Worm (Caenorhabditis elegans) whole organism, L4/young adult: ENCODE measurements around the gene glb-21.

Source experiments
- W03F9.2 ChIP-seq: fragments of 150-350 bp; optimal IDR thresholded peaks from 2 replicates; lab custom pipeline; 2014; ENCODE audit warnings: missing biosample characterization, missing genetic modification characterization
- dao-5 ChIP-seq: sonication (generic microtip); optimal IDR thresholded peaks from 2 replicates; lab custom pipeline; 2016; ENCODE audit warnings: missing genotype, missing genetic modification characterization, moderate library complexity, missing compliant biosample characterization
- him-1 ChIP-seq: sonication (generic microtip); optimal IDR thresholded peaks from 2 replicates; lab custom pipeline; 2016; ENCODE audit warnings: missing genotype, missing genetic modification reagents, missing genetic modification characterization, missing compliant biosample characterization

The glb-21 gene

DNA sequence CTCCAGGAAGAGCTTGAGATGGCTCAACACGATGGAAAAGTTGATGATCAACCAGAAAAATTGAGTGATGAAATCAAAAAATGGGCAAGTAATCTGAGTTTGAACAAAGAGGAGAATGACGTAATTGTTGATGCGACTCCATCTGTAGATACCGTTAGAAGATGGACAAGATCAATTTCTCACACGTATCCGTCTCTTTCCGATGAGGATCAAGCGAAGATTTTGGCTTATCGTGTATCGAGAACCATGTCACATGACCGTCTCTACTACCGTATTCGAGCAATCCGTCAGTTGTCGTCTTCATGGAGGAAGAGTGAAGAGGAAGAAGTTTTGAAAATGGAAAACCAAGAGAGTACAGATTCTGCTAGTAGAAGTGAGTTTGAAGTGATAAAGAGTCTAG is 6.5 kb upstream of the glb-21 start:
- no peak for TF ChIP-seq dao-5 (tag; lab: Kevin White, UChicago)
- no peak for TF ChIP-seq him-1 (tag; lab: Kevin White, UChicago)
- TF ChIP-seq W03F9.2 (tag; lab: Kevin White, UChicago) = no peak

DNA sequence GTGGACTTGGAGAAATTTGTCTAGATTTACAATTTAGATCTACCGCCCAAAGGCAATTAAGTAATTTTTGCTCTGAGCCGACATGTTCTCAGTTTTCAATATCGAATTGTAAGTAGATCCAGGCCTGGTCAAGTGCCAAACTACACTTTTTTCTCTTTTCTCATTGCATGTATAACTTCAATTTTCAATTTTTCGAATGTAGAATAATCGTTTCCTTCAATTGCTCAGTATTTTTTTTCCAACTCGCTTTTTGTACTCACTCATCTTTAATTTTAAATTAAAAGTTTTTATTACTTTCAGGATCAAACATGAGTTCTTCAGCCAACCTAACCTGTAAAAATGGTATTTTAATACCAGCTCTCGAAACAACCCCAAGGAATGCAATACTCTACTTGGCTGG is 4.8 kb upstream of the glb-21 start, which contains the start of gene ncx-3:
Gene ncx-3, plus strand, starts transcription at position 301 of the 400 bp plus-strand sequence.
- TF ChIP-seq W03F9.2 (tag; lab: Kevin White, UChicago) (no peak), him-1 (tag; lab: Kevin White, UChicago) (no peak), dao-5 (tag; lab: Kevin White, UChicago) (no peak)

DNA sequence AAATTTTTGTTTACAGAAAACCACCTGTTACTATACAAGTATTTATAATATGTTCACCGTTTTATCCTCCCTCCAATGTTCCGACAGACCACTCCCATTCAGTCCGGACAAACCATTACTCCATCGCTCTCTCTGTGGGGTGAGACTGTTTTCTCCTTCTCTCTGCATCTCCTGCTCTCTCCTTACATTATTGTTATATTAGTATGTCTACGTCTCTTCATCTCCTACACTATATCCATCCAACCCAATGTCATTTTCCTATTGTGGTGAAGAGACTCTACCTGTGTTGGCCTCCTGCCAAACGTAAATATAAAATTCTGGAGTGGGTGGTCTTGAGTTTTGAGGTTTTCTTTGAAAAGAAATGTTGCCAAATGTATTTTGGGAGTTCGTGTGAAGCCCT is 3.0 kb upstream of the glb-21 start:
- no peak for TF ChIP-seq W03F9.2 (tag; lab: Kevin White, UChicago)
- no peak for TF ChIP-seq him-1 (tag; lab: Kevin White, UChicago)
- no peak for TF ChIP-seq dao-5 (tag; lab: Kevin White, UChicago)

DNA sequence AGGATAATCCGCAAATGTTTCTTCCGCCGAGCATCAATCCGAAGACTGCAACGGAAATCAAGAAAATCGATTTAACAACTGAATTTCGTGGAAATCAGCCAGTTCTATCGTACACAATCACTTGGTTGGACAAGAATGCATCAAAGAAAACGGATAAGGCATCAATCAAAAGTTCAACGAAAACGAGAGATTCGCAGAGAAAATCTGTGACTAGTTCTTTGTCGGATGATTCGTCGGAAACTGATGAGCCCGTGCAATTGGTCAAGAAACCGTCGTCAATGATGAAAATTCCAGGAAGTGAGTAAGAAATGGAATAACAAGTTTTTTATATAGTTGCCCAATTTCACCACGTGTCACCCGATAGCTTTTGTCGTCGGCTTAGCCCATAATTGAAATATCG is 5.5 kb downstream of the glb-21 start, which contains the start of gene R102.6:
Gene R102.6, minus strand, starts transcription at position 101 of the 400 bp plus-strand sequence.
- no peak for TF ChIP-seq him-1 (tag; lab: Kevin White, UChicago)
- no peak for TF ChIP-seq W03F9.2 (tag; lab: Kevin White, UChicago)
- TF ChIP-seq dao-5 (tag; lab: Kevin White, UChicago) = no peak

DNA sequence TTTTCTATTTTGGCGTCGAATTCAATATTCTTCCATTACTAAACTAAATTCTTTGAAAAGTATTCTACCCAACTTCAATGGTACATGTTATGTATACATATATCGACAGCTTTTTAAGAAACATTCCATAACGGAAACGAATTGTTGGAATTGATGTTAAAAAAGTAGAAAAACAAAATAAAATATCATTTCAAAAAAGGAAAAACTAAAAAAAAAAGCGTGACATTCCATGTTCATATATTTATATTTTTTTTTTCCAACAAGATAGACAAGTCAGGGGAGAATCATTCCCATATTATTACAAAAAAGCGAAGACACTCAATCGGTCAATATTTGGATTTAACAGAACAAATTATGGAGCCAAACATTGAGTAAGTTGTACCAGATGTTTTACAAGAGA is 6.4 kb downstream of the glb-21 start, which contains the start of gene R102.10:
Gene R102.10, plus strand, starts transcription at position 301 of the 400 bp plus-strand sequence.
- no peak for TF ChIP-seq dao-5 (tag; lab: Kevin White, UChicago)

DNA sequence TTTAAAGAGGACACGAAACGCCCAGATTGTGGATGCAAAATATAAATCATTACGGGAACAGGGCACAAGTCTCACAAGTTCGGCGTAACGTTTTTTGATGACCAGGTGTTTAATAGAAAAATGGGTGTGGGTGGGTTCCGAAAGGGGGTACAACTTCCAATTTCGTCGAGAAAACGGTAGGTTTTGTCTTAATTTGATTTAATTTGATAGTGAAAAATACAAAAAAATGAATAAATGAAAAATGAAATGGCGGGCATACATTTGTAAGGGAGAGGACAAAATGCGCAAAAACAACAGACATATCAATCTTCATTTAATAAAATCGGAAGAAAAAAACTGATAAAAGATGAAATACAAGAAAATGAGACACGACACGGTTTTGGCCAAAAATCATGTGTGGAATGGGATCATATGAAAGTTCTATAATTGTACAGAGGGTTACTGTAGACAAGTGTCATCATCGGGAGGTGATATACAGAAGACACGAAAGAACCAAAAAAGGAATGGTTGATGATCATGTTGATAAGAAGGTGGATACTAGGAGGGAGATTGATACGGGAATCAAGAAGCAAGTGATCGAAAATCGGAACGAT is 9.6 kb downstream of the glb-21 start:
- TF ChIP-seq W03F9.2 (tag; lab: Kevin White, UChicago) (no peak), dao-5 (tag; lab: Kevin White, UChicago) (no peak), him-1 (tag; lab: Kevin White, UChicago) (no peak)

DNA sequence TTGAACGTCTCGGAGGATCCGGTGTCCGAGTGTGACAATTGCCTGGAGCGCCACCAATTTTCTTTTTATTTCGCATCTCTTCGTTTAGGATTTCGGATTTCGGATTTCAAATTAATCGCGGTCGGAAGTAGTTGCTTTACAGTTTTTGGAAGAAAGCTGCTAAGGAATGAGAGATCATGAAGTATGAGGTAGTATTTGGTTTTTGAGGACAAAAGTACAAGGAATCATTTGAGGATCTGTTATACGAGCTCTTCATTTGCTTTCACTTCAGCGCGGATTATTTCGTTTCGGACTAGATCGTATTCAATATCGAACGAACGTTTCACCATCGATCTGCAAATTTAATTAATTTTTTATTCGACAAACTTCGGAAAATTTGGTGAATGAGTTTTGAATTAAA is 11.9 kb downstream of the glb-21 start, which contains the start of gene R102.11:
Gene R102.11, minus strand, starts transcription at position 101 of the 400 bp plus-strand sequence.
- TF ChIP-seq dao-5 (tag; lab: Kevin White, UChicago) (no peak), him-1 (tag; lab: Kevin White, UChicago) (no peak), W03F9.2 (tag; lab: Kevin White, UChicago) (no peak)

DNA sequence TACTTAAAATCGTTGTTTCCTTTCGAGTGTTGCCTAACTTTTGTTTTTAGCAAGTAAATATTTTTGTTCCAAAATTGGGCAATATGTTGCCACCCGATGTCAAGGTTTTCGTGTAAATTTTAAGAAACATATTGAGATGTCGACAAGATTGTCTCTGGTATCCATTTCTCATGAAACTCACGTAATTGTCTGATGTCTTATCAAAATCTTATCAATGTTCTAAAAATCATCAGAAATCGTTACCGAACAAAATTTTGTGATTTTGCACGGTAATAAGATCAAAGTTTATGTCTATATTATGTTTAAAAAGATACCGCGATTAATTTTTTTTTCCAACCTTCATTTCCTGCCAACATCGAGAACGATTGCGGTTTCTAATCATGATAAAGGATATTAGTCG is 12.6 kb downstream of the glb-21 start:
- no peak for TF ChIP-seq dao-5 (tag; lab: Kevin White, UChicago)
- no peak for TF ChIP-seq W03F9.2 (tag; lab: Kevin White, UChicago)
- TF ChIP-seq him-1 (tag; lab: Kevin White, UChicago) = no peak

DNA sequence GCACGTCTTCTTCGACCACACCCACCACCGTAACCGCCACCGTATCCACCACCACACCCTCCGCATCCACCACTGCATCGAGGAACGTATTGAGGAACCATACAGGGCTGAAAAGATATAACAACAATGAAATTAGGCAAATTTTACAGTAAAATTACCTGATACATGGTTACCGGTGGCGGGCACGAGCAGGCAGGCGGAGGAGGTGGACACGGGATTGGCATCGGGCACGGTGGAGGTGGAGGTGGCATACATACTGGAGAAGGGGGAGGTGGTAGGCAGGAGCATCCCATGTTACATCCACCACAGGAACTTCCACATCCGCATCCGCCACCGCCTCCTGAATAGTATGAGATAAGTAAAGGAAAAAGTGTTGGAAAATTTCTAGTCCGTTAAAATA is 13.1 kb downstream of the glb-21 start:
- no peak for TF ChIP-seq him-1 (tag; lab: Kevin White, UChicago)
- TF ChIP-seq W03F9.2 (tag; lab: Kevin White, UChicago) = no peak
- TF ChIP-seq dao-5 (tag; lab: Kevin White, UChicago) = no peak

DNA sequence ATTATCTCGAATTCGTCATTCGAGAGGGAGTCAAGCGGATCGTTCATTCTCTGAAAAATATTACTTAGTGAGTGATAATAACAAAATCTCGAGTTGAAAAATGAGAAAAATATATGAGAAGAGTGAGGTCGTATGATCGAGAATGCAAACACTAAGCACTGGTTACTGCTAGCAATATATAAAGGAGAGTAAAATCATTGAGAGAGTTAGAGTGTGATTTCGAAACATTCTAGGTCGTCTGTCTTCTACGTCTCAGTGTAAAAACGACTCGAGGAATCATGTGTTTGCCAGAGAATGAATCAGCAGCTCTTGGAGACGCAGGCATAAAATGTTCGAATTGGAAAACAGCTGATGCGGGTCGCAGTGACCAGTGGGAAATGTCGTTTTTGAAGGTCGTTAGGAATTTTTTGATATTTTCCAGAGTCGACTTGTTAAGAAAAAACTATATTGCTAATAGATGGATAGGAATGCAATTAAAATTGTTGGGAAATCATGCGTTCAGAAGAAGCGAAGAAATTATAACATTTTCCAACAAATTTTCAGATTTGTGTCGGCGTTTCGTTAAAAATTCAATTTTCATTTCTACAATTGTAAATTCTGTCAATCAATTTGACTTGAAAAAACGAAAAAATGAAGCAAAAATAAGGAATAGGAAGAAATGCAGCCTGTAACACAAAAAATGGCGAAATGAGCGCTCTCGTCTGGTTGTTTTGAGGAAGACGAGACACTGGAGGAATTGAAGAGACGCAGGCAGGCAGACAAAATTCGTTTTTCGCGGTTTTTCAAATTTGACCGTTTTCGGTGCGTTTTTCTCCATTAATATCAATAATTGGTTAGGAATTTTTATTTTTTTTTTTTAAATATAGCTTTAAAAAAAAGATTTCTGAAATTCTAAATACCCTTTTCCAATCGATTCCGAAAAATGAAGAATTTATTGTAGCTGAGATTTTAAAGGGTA is 14.3 kb downstream of the glb-21 start, which contains the start of gene allo-1:
Gene allo-1, minus strand, starts transcription at position 51 of the 958 bp plus-strand sequence.
- no peak for TF ChIP-seq him-1 (tag; lab: Kevin White, UChicago)
- TF ChIP-seq W03F9.2 (tag; lab: Kevin White, UChicago) = peak; percentile 62
- TF ChIP-seq dao-5 (tag; lab: Kevin White, UChicago) = no peak

DNA sequence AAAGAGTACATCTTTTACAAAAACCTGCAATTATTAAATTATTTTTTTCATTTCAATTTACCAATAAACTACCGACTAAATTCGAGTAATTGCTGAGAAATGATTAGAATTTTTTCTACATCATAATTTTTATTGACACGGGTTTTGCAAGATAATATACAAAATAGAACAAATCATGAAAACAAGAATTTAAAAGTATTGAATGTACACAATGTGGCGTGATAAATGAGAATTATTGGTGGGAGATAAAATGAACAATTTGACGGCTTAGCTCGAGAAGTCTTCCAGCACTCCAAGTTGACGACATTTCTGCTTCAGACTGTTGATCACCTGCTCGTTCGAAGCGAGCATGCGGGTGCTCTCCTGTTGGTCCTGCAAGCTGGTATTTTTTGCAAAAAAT is 16.4 kb downstream of the glb-21 start, which contains the start of gene R102.4:
Gene R102.4, minus strand, starts transcription at position 101 of the 400 bp plus-strand sequence.
- TF ChIP-seq W03F9.2 (tag; lab: Kevin White, UChicago) = no peak
- TF ChIP-seq him-1 (tag; lab: Kevin White, UChicago) = no peak
- no peak for TF ChIP-seq dao-5 (tag; lab: Kevin White, UChicago)

DNA sequence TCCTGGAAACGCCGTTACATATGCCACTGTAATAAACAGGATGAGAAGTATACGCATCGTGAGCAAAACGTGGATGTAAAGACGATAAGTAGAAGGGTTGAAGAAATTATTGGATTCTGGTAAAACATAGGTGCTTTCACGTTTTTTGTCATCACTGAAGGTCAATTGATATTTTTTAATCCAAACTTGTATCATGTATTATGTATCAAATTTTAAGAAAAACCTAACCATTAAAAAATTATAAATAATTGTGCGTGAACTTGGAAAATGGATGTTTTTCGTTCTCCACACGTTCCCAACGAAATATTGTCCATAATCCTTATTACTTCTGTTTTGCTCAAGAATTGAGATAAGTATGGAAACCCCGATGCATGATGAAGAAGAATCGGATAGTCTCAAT is 21.5 kb downstream of the glb-21 start, which contains the start of gene R102.8:
Gene R102.8, minus strand, starts transcription at position 101 of the 400 bp plus-strand sequence.
- no peak for TF ChIP-seq dao-5 (tag; lab: Kevin White, UChicago)
- TF ChIP-seq him-1 (tag; lab: Kevin White, UChicago) = no peak
- TF ChIP-seq W03F9.2 (tag; lab: Kevin White, UChicago) = no peak
